Fruit fly (Drosophila melanogaster) ovary, adult (tissue): ENCODE data around the gene CG32221.
A peak's percentile ranks its signal among the peaks of the same experiment; 100 is the strongest.

Experiments used
- CG17801 ChIP-seq: fragments of 200-800 bp; optimal IDR thresholded peaks from 2 replicates; lab custom pipeline; 2019; ENCODE audit warnings: missing biosample characterization, mild to moderate bottlenecking, missing genetic modification characterization, moderate library complexity; ENCODE audit not compliant: partially characterized antibody

CG32221 gene

dm6 chr3L:19834143-19834794 is at the start of gene CG32221, which contains the start of gene trc:
Gene CG32221 (plus strand): TSS chr3L:19834670.
Gene trc (minus strand): TSS chr3L:19834304.
- peak; percentile 53 for TF ChIP-seq CG17801

dm6 chr3L:19787632-19788031 is 46.8 kb upstream of the CG32221 start:
- no peak for TF ChIP-seq CG17801

DNA sequence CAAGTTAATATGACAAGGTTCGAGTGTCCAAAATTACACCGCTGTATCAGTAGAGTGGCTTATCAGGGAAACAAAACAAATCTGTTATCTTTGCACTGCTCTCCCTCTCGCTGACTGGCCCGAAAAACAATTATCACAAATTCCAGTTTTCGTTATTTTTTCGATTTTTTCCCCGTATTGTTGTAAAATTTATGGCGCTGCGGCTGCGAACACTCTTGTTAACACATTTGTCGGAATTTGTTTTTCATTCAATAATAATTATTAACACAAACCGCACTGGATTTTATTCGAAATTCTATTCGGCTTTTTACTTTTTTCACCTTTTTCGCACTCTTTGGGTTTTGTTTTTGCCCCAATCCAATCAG is 43.9 kb upstream of the CG32221 start:
- TF ChIP-seq CG17801, result no peak

DNA sequence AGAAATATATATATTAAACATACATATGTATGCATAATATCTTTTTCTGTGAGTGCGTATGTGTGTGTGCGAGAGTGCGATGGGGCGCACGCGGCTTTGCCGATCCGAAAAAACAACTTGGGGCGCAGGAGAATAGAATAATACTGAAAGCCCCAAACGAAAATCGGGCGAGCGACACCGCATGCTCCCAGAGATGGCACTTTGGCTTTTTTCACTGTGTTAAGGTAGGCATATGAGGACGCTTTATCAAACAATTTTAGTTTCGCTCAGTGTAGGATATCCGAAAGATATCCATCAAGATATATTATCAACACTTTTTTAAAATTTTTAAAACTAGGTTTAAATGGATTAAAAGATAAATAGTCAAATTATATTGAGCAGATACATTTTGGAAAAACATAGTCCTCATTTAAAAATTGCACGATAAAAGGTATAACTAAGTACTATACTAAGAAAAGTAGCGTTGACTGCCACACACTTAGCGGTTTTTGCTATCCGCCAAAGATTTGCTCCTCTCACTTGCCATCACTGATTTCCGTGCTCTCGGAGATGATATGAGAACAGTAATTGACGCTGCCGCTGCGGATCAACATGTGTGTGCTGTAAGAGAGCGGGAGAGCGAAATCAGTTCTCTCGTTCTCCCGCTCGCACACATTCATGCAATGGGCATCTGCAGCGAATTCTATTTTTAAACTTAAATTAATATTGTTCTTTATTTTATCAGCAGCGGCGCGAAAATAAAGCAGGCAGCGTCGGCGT is 43.4 kb upstream of the CG32221 start:
- TF ChIP-seq CG17801, result peak; percentile 44

- no peak for TF ChIP-seq CG17801
Observed at dm6 chr3L:19791688-19792073, 42.8 kb upstream of the CG32221 start.

dm6 chr3L:19792717-19793437 is 41.6 kb upstream of the CG32221 start:
- TF ChIP-seq CG17801, result no peak

DNA sequence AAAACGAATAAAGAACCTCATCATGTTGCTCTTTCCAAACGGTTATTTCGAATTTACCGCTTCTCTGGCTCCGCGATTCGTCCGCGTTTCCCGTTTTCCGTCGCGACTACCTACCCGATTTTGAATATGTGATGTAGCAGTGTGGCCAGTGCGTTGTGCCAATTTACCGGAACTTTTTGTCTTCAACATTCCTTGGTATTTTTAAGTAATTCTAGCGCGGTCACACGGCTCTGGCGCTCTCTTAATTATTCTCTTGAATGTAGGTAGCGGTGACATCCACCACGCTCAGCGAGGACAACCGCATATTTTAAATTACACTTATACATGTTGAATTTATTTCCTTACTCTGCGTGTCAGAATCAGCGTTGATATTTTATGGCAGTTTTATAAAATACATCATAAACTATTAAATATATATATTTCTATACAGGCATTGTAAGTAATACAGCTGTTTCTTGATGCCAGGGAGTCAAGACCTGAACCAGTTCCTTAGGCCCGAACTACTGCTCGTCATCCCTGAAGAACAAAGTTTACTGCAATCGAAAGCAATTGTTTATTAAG is 41.0 kb upstream of the CG32221 start, which contains the start of the genes CG42637, Gyc76C and SREBP:
Gene CG42637, minus strand, starts transcription at position 132 of the 561 bp plus-strand sequence.
Gene Gyc76C, minus strand, starts transcription at position 132 of the 561 bp plus-strand sequence.
Gene SREBP, plus strand, starts transcription at position 498 of the 561 bp plus-strand sequence.
- no peak for TF ChIP-seq CG17801

DNA sequence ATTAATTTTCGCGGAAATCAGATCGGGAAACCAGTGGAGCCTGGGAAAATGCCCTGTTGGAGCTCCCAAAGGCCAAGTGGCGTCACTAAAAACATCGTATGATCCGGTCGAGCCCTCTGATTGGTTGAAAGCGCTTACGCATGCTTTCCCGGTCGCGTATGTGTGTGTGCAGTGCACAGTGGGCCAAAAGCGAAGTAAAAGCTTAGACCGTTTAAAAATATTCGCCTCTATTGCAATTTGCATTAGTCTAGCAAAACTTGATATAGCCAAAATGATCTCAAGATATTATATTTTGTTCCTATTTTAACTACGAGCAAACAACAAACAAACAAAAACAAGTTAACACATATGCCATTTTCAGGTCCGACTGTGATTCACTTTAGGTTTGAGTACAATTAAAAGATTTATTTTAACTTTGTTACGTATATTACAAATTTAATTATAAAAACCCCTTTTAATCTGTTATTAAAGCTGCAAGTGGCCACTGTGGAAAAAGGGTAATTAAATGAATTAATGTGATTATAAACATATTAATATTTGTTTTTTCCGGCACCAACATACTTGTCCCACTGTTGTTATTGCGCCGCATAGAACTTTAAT is 40.2 kb upstream of the CG32221 start:
- TF ChIP-seq CG17801, result peak; percentile 89

DNA sequence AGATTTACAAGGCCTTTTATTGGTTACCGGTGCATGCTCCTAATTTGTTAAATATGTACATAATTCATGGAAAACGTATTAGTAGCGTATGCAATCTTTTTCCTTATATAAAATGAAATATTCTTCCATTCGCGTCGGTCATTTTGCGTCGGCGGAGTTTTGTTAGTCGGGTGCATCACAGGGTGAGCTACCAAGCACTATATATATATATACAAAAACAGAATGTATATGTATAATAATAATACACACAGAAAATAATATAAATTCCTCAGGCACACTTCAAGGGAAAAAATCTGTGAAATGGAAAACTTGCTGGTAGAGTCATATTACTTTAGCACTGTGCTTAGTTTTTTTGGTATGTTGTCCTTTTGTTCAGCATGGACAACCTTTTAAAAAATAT is 35.5 kb upstream of the CG32221 start, which contains the start of gene Ir76a:
Gene Ir76a, plus strand, starts transcription at position 301 of the 400 bp plus-strand sequence.
- no peak for TF ChIP-seq CG17801

- TF ChIP-seq CG17801, result no peak
Observed at dm6 chr3L:19801105-19801504, 33.4 kb upstream of the CG32221 start, which contains the start of gene CG14102. Gene CG14102 (minus strand): TSS chr3L:19801291.

DNA sequence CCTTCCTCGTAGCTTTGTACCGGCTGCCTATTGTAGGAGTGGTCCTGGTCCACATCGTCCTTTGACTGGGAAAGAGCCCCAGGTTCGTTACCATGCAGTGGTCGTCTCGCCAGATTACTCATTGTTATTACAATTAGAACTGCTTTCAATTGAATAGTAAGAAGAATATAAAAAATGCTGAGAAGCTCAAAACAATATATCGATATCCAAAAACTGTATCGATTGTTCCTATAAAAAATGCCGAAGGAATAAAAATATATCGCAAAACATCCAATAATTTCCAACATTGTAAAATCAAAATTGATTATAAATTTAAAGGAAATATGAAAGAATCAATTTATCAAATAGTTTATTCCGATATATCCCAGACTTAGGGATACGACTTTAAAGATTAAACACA is 29.6 kb upstream of the CG32221 start, which contains the start of the genes TORIP and Ccdc58:
Gene TORIP, minus strand, starts transcription at position 173 of the 400 bp plus-strand sequence.
Gene Ccdc58, plus strand, starts transcription at position 274 of the 400 bp plus-strand sequence.
- TF ChIP-seq CG17801, result no peak

dm6 chr3L:19805895-19806294 is 28.6 kb upstream of the CG32221 start, which contains the start of gene CG34116:
Gene CG34116 (minus strand): TSS chr3L:19806036.
- no peak for TF ChIP-seq CG17801

DNA sequence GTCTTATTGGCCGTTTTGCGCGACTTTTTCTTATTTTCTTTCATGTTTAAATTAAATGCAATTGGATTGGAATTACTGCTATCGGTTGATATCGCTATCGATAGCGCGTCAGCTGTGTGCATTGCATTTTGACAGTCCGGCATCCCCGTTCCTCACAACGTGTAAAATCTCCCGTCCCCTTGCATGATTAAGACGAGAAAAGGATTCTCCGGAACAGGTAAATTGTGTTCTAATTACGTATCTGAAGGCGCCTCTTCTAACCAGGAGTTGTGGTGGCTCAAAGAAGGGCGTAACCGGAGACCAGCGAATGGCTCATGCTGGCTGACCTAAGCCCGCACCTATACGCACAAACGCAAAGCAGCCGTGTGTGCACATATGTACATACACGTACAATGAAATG is 27.4 kb upstream of the CG32221 start, which contains the start of the genes CG14104 and Kap-alpha1:
Gene CG14104, minus strand, starts transcription at position 97 of the 400 bp plus-strand sequence.
Gene Kap-alpha1, plus strand, starts transcription at position 130 of the 400 bp plus-strand sequence.
- peak; percentile 19 for TF ChIP-seq CG17801

dm6 chr3L:19807521-19807920 is 26.9 kb upstream of the CG32221 start:
- TF ChIP-seq CG17801, result no peak

- TF ChIP-seq CG17801, result no peak
Observed at dm6 chr3L:19812491-19812890, 22.0 kb upstream of the CG32221 start.
